Worm (Caenorhabditis elegans): ENCODE data around the gene trul-1.

- TF ChIP-seq snpc-4 (GFP tag; optimal IDR thresholded peaks at IDR 0.05) (no peak), snpc-4 (tag; optimal IDR thresholded peaks at IDR 0.05) (no peak), chd-7 (tag; optimal IDR thresholded peaks at IDR 0.05) (no peak), rec-8 (tag; optimal IDR thresholded peaks at IDR 0.05) (no peak), nfya-2 (GFP tag; IDR thresholded peaks at IDR 0.05) (no peak), snpc-1.1 (tag; optimal IDR thresholded peaks at IDR 0.05; ENCODE audit: insufficient read depth) (no peak), F39B2.1 (GFP tag; IDR thresholded peaks at IDR 0.05) (no peak)
Measured at ce11 chrII:273872-274271, 8.5 kb downstream of the trul-1 start, which contains the start of gene B0432.7.

Measured in whole organism, young adult.